Worm (Caenorhabditis elegans): ENCODE results near the gene F57F5.3.

F57F5.3 gene

DNA sequence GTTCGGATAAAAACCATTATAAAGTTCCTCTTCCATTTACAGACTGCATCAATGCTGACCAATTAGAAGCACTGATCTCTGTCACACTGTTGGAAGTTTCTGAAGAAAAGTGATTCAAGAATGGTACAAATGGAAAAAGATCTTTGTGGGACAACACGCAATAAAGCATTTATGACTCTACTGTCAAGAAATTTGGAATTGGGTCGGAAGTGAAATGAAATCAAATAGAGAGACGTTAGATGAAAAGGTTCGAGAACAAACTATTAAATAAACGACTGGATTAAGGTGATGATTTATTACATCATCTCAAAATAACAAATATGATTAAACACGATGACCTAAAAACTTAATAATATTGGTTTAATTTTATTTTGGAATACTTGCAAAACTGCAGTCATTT is at the start of gene F57F5.3:
F57F5.3 (minus strand) TSS at position 101 of the 400 bp plus-strand sequence.
- TF ChIP-seq somi-1 (GFP tag; optimal IDR thresholded peaks at IDR 0.05) (no peak), hmg-1.2 (GFP tag; IDR thresholded peaks at IDR 0.05) (no peak), ets-4 (GFP tag; optimal IDR thresholded peaks at IDR 0.05) (no peak), dox-1 (GFP tag; IDR thresholded peaks at IDR 0.05) (no peak), ztf-18 (tag; optimal IDR thresholded peaks at IDR 0.05) (no peak), madf-3 (GFP tag; IDR thresholded peaks at IDR 0.05) (no peak), F52B5.7 (tag; optimal IDR thresholded peaks at IDR 0.05) (no peak), mxl-1 (tag; optimal IDR thresholded peaks at IDR 0.05) (no peak)

DNA sequence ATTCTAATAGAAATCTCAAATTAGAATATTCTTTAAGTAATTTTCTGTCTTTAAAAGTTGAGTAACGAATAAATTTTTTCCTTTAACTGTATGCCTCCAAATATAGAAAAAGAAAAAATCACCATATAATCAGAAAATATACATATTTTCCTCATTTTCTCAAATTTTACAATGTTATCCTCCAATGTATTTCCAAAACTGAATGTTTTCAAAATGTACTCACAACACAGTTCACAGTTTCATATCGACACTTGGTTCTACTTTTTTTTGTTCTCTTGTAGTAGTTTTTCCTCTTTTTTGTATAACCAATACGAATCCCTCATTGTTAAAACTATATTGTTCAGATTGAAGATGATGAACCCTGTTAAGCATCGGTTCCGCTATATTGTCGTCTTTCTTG is 47.2 kb upstream of the F57F5.3 start, which contains the start of gene F10C2.7:
F10C2.7 (plus strand) TSS at position 301 of the 400 bp plus-strand sequence.
- TF ChIP-seq ceh-40 (GFP tag; IDR thresholded peaks at IDR 0.05), result no peak
- no peak for TF ChIP-seq hlh-26 (GFP tag; conservative IDR thresholded peaks at IDR 0.05)
- TF ChIP-seq cebp-2 (GFP tag; IDR thresholded peaks at IDR 0.05), result no peak
- no peak for TF ChIP-seq ztf-6 (GFP tag; IDR thresholded peaks at IDR 0.05)
- no peak for TF ChIP-seq pbrm-1 (GFP tag; IDR thresholded peaks at IDR 0.05)
- no peak for TF ChIP-seq hsf-1 (GFP tag; IDR thresholded peaks at IDR 0.05)
- no peak for TF ChIP-seq nhr-27 (tag; optimal IDR thresholded peaks at IDR 0.05)
- TF ChIP-seq fkh-3 (tag; optimal IDR thresholded peaks at IDR 0.05), result no peak
- TF ChIP-seq aptf-2 (GFP tag; conservative IDR thresholded peaks at IDR 0.05), result no peak
- TF ChIP-seq ceh-27 (GFP tag; optimal IDR thresholded peaks at IDR 0.05), result no peak
- TF ChIP-seq mel-28 (tag; optimal IDR thresholded peaks at IDR 0.05; ENCODE audit: borderline replicate concordance), result no peak
- TF ChIP-seq ztf-22 (GFP tag; optimal IDR thresholded peaks at IDR 0.05), result no peak
- no peak for TF ChIP-seq snpc-4 (GFP tag; optimal IDR thresholded peaks at IDR 0.05)
- TF ChIP-seq snpc-4 (tag; optimal IDR thresholded peaks at IDR 0.05), result no peak
- TF ChIP-seq sdz-38 (tag; optimal IDR thresholded peaks at IDR 0.05), result no peak
- TF ChIP-seq ceh-58 (GFP tag; IDR thresholded peaks at IDR 0.05), result no peak
- TF ChIP-seq let-526 (GFP tag; IDR thresholded peaks at IDR 0.05), result no peak
- TF ChIP-seq lin-40 (tag; optimal IDR thresholded peaks at IDR 0.05), result no peak
- no peak for TF ChIP-seq F49E8.2 (tag; optimal IDR thresholded peaks at IDR 0.05; ENCODE audit: insufficient read depth)
- no peak for TF ChIP-seq ceh-100 (GFP tag; IDR thresholded peaks at IDR 0.05)
- TF ChIP-seq B0261.1 (tag; optimal IDR thresholded peaks at IDR 0.05), result no peak

DNA sequence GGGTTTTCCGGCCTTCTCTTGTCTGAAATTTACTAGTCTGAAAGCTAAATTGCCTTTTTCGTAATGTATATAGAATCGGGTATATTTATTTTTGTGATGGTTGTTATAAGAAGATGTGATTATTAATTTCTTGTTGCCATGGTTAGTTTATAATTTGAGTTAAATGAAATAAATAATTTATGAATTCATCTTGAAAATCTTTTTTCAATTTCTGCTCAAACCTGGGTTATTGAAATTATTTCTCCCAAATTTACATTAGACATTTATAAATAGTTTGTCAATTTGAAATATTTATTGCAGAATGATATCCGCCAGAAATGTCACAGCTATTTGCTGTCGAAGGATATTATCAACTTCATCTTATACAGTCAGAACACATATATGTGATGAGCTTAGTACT is 42.0 kb upstream of the F57F5.3 start, which contains the start of gene dars-2:
dars-2 (plus strand) TSS at position 301 of the 400 bp plus-strand sequence.
- TF ChIP-seq let-526 (GFP tag; IDR thresholded peaks at IDR 0.05), result no peak
- no peak for TF ChIP-seq xnd-1 (tag; optimal IDR thresholded peaks at IDR 0.05)
- TF ChIP-seq madf-6 (GFP tag; IDR thresholded peaks at IDR 0.05), result no peak
- TF ChIP-seq ceh-58 (GFP tag; IDR thresholded peaks at IDR 0.05), result no peak
- TF ChIP-seq ztf-6 (GFP tag; IDR thresholded peaks at IDR 0.05), result no peak
- TF ChIP-seq madf-3 (GFP tag; IDR thresholded peaks at IDR 0.05), result no peak
- no peak for TF ChIP-seq nhr-27 (tag; optimal IDR thresholded peaks at IDR 0.05)
- no peak for TF ChIP-seq unc-130 (GFP tag; optimal IDR thresholded peaks at IDR 0.05)
- TF ChIP-seq pbrm-1 (GFP tag; IDR thresholded peaks at IDR 0.05), result no peak
- no peak for TF ChIP-seq C06A6.2 (GFP tag; conservative IDR thresholded peaks at IDR 0.05)
- no peak for TF ChIP-seq K12H6.12 (tag; optimal IDR thresholded peaks at IDR 0.05)
- TF ChIP-seq F52B5.7 (tag; optimal IDR thresholded peaks at IDR 0.05), result no peak
- no peak for TF ChIP-seq cebp-2 (GFP tag; IDR thresholded peaks at IDR 0.05)
- TF ChIP-seq dpl-1 (GFP tag; optimal IDR thresholded peaks at IDR 0.05), result no peak
- no peak for TF ChIP-seq fkh-3 (tag; optimal IDR thresholded peaks at IDR 0.05)
- no peak for TF ChIP-seq rcor-1 (GFP tag; IDR thresholded peaks at IDR 0.05)
- TF ChIP-seq ceh-91 (GFP tag; IDR thresholded peaks at IDR 0.05), result no peak
- TF ChIP-seq madf-8 (GFP tag; conservative IDR thresholded peaks at IDR 0.05), result no peak
